Fruit fly (Drosophila melanogaster) whole organism, pupa: ENCODE results near the gene Cdc7.

ENCODE experiments used
- CG10348 ChIP-seq: fragments of 200-800 bp; sonication (Bioruptor generic); IDR thresholded peaks from 2 replicates; pipeline ENCODE4 v1.3.6; 2022; ENCODE audit warnings: missing biosample characterization, missing genetic modification characterization
- CG12605 ChIP-seq: fragments of 200-800 bp; sonication (Bioruptor generic); IDR thresholded peaks from 2 replicates; pipeline ENCODE4 v1.3.6; 2022; ENCODE audit warnings: missing biosample characterization, missing genetic modification characterization
- CG13204 ChIP-seq: fragments of 200-800 bp; sonication (Bioruptor generic); optimal IDR thresholded peaks from 2 replicates; lab custom pipeline; 2018; ENCODE audit warnings: missing biosample characterization, mild to moderate bottlenecking, missing genetic modification characterization, moderate library complexity
- CG14655 ChIP-seq: fragments of 200-800 bp; sonication (Bioruptor generic); optimal IDR thresholded peaks from 3 replicates; lab custom pipeline; 2017; ENCODE audit warnings: mild to moderate bottlenecking, missing biosample characterization, missing genetic modification reagents, missing genetic modification characterization
- CG15710 ChIP-seq: fragments of 200-800 bp; sonication (Bioruptor generic); optimal IDR thresholded peaks from 2 replicates; lab custom pipeline; 2018; ENCODE audit warnings: missing biosample characterization, mild to moderate bottlenecking, missing genetic modification characterization, moderate library complexity
- CG17806 ChIP-seq: fragments of 200-800 bp; sonication (Bioruptor generic); optimal IDR thresholded peaks from 2 replicates; lab custom pipeline; 2018; ENCODE audit warnings: missing biosample characterization, mild to moderate bottlenecking, missing genetic modification characterization, moderate library complexity
- CG32121 ChIP-seq: fragments of 200-800 bp; sonication (Bioruptor generic); IDR thresholded peaks from 2 replicates; pipeline ENCODE4 v1.3.6; 2022; ENCODE audit warnings: missing biosample characterization, missing genetic modification characterization
- CG34367 ChIP-seq: fragments of 200-800 bp; sonication (Bioruptor generic); optimal IDR thresholded peaks from 2 replicates; lab custom pipeline; 2018; ENCODE audit warnings: missing biosample characterization, mild to moderate bottlenecking, missing genetic modification characterization
- CG4496 ChIP-seq: fragments of 200-800 bp; sonication (Bioruptor generic); IDR thresholded peaks from 3 replicates; pipeline ENCODE4 v1.3.6; 2022; ENCODE audit warnings: missing biosample characterization, missing genetic modification characterization
- CG8159 ChIP-seq: fragments of 200-800 bp; sonication (Bioruptor generic); optimal IDR thresholded peaks from 3 replicates; lab custom pipeline; 2018; ENCODE audit warnings: missing biosample characterization, mild to moderate bottlenecking, missing genetic modification characterization, moderate library complexity
- CG8301 ChIP-seq: fragments of 200-800 bp; sonication (Bioruptor generic); optimal IDR thresholded peaks from 2 replicates; lab custom pipeline; 2018; ENCODE audit warnings: missing biosample characterization, mild to moderate bottlenecking, missing genetic modification characterization
- CG9948 ChIP-seq: fragments of 200-800 bp; sonication (Bioruptor generic); optimal IDR thresholded peaks from 2 replicates; lab custom pipeline; 2018; ENCODE audit warnings: missing biosample characterization, mild to moderate bottlenecking, missing genetic modification characterization, moderate library complexity
- D1 ChIP-seq: fragments of 200-800 bp; sonication (Bioruptor generic); optimal IDR thresholded peaks from 2 replicates; lab custom pipeline; 2018; ENCODE audit warnings: missing biosample characterization, mild to moderate bottlenecking, missing genetic modification characterization, moderate library complexity
- EcR ChIP-seq: fragments of 200-800 bp; sonication (Bioruptor generic); optimal IDR thresholded peaks from 3 replicates; lab custom pipeline; 2019; ENCODE audit warnings: missing biosample characterization, missing genetic modification characterization, mild to moderate bottlenecking, moderate library complexity, missing genetic modification reagents
- Ets98B ChIP-seq: fragments of 200-800 bp; sonication (Bioruptor generic); IDR thresholded peaks from 2 replicates; pipeline ENCODE4 v1.3.6; 2022; ENCODE audit warnings: missing biosample characterization, missing genetic modification characterization
- Pif1A ChIP-seq: fragments of 200-800 bp; sonication (Bioruptor generic); optimal IDR thresholded peaks from 3 replicates; lab custom pipeline; 2016; ENCODE audit warnings: missing biosample characterization, missing genetic modification characterization
- Pif1B ChIP-seq: fragments of 200-800 bp; sonication (Bioruptor generic); optimal IDR thresholded peaks from 3 replicates; lab custom pipeline; 2016; ENCODE audit warnings: missing biosample characterization, missing genetic modification characterization
- Snoo ChIP-seq: fragments of 200-800 bp; sonication (Bioruptor generic); optimal IDR thresholded peaks from 3 replicates; lab custom pipeline; 2017; ENCODE audit warnings: missing biosample characterization, mild to moderate bottlenecking, missing genetic modification characterization, inconsistent platforms
- fd96Ca ChIP-seq: fragments of 200-800 bp; sonication (Bioruptor generic); IDR thresholded peaks from 3 replicates; pipeline ENCODE4 v1.3.6; 2022; ENCODE audit warnings: missing biosample characterization, missing genetic modification characterization
- gl ChIP-seq: fragments of 200-800 bp; sonication (Bioruptor generic); optimal IDR thresholded peaks from 2 replicates; lab custom pipeline; 2018; ENCODE audit warnings: missing biosample characterization, mild to moderate bottlenecking, missing genetic modification characterization
- rn ChIP-seq: fragments of 200-800 bp; sonication (Bioruptor generic); IDR thresholded peaks from 2 replicates; pipeline ENCODE4 v1.3.6; 2022; ENCODE audit warnings: missing biosample characterization, missing genetic modification characterization

Cdc7 gene

dm6 chrX:6642593-6643257, 11.6 kb upstream of the Cdc7 start:
- TF ChIP-seq rn = no peak
- TF ChIP-seq CG17806 = peak; percentile 53
- TF ChIP-seq Ets98B (GFP tag; lab: Robert Waterston, UW) = peak; percentile 37
- no peak for TF ChIP-seq CG13204
- peak; percentile 66 for TF ChIP-seq CG8301 (tag; lab: Kevin White, UChicago)
- TF ChIP-seq Pif1A (GFP tag; lab: Kevin White, UChicago) = peak; percentile 67
- TF ChIP-seq CG10348 (GFP tag; lab: Robert Waterston, UW) = no peak
- no peak for TF ChIP-seq fd96Ca (GFP tag; lab: Robert Waterston, UW)
- peak; percentile 43 for TF ChIP-seq CG34367
- peak; percentile 30; the same call in 1 of the 2 replicates for TF ChIP-seq CG12605 (GFP tag; lab: Robert Waterston, UW)
- TF ChIP-seq EcR (GFP tag; lab: Kevin White, UChicago) = no peak
- TF ChIP-seq CG9948 (tag; lab: Kevin White, UChicago) = peak; percentile 47
- TF ChIP-seq CG32121 (GFP tag; lab: Robert Waterston, UW) = peak; percentile 58
- TF ChIP-seq CG4496 (GFP tag; lab: Robert Waterston, UW) = peak; percentile 71
- TF ChIP-seq D1 = no peak
- peak; percentile 4 for TF ChIP-seq gl (tag; lab: Kevin White, UChicago)
- peak; percentile 49 for TF ChIP-seq CG8159 (tag; lab: Kevin White, UChicago)
- TF ChIP-seq CG14655 = peak; percentile 71
- peak; percentile 33 for TF ChIP-seq Snoo (tag; lab: Kevin White, UChicago)
- peak; percentile 50 for TF ChIP-seq CG15710 (tag; lab: Kevin White, UChicago)
- peak; percentile 11 for TF ChIP-seq Pif1B (GFP tag; lab: Kevin White, UChicago)

dm6 chrX:6646846-6647245, 7.5 kb upstream of the Cdc7 start:
- no peak for TF ChIP-seq Pif1B (GFP tag; lab: Kevin White, UChicago)
- TF ChIP-seq D1 = no peak
- peak; percentile 0 for TF ChIP-seq CG15710 (tag; lab: Kevin White, UChicago)
- no peak for TF ChIP-seq CG34367
- TF ChIP-seq CG13204 = no peak
- TF ChIP-seq Snoo (tag; lab: Kevin White, UChicago) = no peak
- TF ChIP-seq Pif1A (GFP tag; lab: Kevin White, UChicago) = no peak
- peak; percentile 13 for TF ChIP-seq CG9948 (tag; lab: Kevin White, UChicago)
- TF ChIP-seq CG12605 (GFP tag; lab: Robert Waterston, UW) = no peak
- 0 out of 3 replicates have a peak, but pooled peaks have one; percentile 34 for TF ChIP-seq fd96Ca (GFP tag; lab: Robert Waterston, UW)
- TF ChIP-seq CG8159 (tag; lab: Kevin White, UChicago) = peak; percentile 18
- no peak for TF ChIP-seq gl (tag; lab: Kevin White, UChicago)
- no peak for TF ChIP-seq Ets98B (GFP tag; lab: Robert Waterston, UW)
- TF ChIP-seq CG14655 = peak; percentile 56
- TF ChIP-seq EcR (GFP tag; lab: Kevin White, UChicago) = no peak
- TF ChIP-seq CG4496 (GFP tag; lab: Robert Waterston, UW) = no peak
- peak; percentile 34 for TF ChIP-seq CG8301 (tag; lab: Kevin White, UChicago)
- peak; percentile 26 for TF ChIP-seq CG17806

dm6 chrX:6656023-6656594, 1.8 kb downstream of the Cdc7 start:
- TF ChIP-seq Snoo (tag; lab: Kevin White, UChicago) = peak; percentile 89
- peak; percentile 36 for TF ChIP-seq EcR (GFP tag; lab: Kevin White, UChicago)
- peak; percentile 87 for TF ChIP-seq CG32121 (GFP tag; lab: Robert Waterston, UW)
- TF ChIP-seq Pif1A (GFP tag; lab: Kevin White, UChicago) = peak; percentile 92
- peak; percentile 93 for TF ChIP-seq CG14655
- TF ChIP-seq D1 = peak; percentile 63
- peak; percentile 62 for TF ChIP-seq CG13204
- TF ChIP-seq CG17806 = peak; percentile 84
- TF ChIP-seq CG15710 (tag; lab: Kevin White, UChicago) = peak; percentile 88
- TF ChIP-seq CG8159 (tag; lab: Kevin White, UChicago) = peak; percentile 91
- TF ChIP-seq gl (tag; lab: Kevin White, UChicago) = peak; percentile 75
- TF ChIP-seq CG10348 (GFP tag; lab: Robert Waterston, UW) = peak; percentile 54; the same call in 1 of the 2 replicates
- peak; percentile 91 for TF ChIP-seq CG8301 (tag; lab: Kevin White, UChicago)
- TF ChIP-seq Pif1B (GFP tag; lab: Kevin White, UChicago) = peak; percentile 90
- peak; percentile 86 for TF ChIP-seq CG9948 (tag; lab: Kevin White, UChicago)
- TF ChIP-seq CG4496 (GFP tag; lab: Robert Waterston, UW) = peak; percentile 90
- TF ChIP-seq CG12605 (GFP tag; lab: Robert Waterston, UW) = peak; percentile 72
- peak; percentile 87 for TF ChIP-seq Ets98B (GFP tag; lab: Robert Waterston, UW)
- peak; percentile 60; the same call in 1 of the 2 replicates for TF ChIP-seq rn
- TF ChIP-seq fd96Ca (GFP tag; lab: Robert Waterston, UW) = peak; percentile 90
- TF ChIP-seq CG34367 = peak; percentile 81

DNA sequence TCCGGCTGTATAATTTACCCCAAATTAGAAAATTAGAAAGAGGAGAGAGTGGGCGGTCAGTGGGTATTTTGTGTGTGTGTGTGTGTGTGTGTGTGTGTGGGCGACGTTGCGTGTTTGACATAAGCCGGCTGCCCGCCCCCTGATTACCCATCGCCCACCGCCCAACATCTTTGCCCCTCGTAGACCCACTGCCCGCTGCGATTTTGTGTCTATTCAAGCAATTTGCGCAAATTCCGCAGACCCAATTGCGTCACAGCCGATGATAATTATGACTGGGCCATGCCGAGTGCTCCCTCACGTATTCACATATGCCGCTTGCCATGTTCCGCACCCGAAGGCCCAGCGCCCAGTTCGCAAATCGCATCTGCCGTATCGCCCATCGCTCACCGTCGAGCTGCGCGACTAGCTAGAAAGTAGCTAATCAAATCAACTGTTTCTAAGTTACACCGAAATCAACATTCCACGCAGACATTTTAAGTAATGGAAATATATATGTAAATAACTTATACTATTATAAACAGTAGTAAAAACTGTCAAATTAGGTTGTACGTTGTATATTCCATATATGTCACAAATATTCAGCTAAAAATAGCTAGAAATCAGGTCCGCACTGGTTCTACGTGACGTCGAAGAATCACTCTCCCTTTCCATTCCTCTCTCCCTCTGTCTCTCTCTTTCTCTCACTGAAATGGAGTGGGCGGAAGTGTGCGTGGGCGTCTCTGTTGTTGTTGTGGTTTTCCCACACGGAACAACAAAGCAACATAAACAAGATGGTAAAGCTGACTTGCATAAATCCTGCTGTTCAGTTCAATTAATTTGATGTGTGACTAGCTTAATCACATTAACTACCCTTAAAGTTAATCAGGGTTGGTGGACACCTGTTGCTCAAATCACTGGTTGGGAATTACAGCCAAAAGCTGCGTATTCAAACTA, 2.6 kb downstream of the Cdc7 start:
- peak; percentile 49 for TF ChIP-seq Pif1B (GFP tag; lab: Kevin White, UChicago)
- peak; percentile 36 for TF ChIP-seq EcR (GFP tag; lab: Kevin White, UChicago)
- TF ChIP-seq D1 = no peak
- TF ChIP-seq CG10348 (GFP tag; lab: Robert Waterston, UW) = no peak
- peak; percentile 58 for TF ChIP-seq CG8159 (tag; lab: Kevin White, UChicago)
- TF ChIP-seq CG9948 (tag; lab: Kevin White, UChicago) = peak; percentile 21
- no peak for TF ChIP-seq rn
- peak; percentile 52 for TF ChIP-seq CG13204
- no peak for TF ChIP-seq CG4496 (GFP tag; lab: Robert Waterston, UW)
- TF ChIP-seq Pif1A (GFP tag; lab: Kevin White, UChicago) = peak; percentile 30
- peak; percentile 46 for TF ChIP-seq Ets98B (GFP tag; lab: Robert Waterston, UW)
- peak; percentile 21 for TF ChIP-seq Snoo (tag; lab: Kevin White, UChicago)
- TF ChIP-seq CG32121 (GFP tag; lab: Robert Waterston, UW) = peak; percentile 39; the same call in 1 of the 2 replicates
- 0 out of 2 replicates have a peak, but pooled peaks have one; percentile 25 for TF ChIP-seq CG12605 (GFP tag; lab: Robert Waterston, UW)
- peak; percentile 51 for TF ChIP-seq CG15710 (tag; lab: Kevin White, UChicago)
- TF ChIP-seq CG14655 = peak; percentile 58
- no peak for TF ChIP-seq fd96Ca (GFP tag; lab: Robert Waterston, UW)
- peak; percentile 27 for TF ChIP-seq CG17806
- TF ChIP-seq CG8301 (tag; lab: Kevin White, UChicago) = peak; percentile 56
- no peak for TF ChIP-seq gl (tag; lab: Kevin White, UChicago)
- peak; percentile 8 for TF ChIP-seq CG34367
